Worm (Caenorhabditis elegans) whole organism, L2 larva: ENCODE results near the gene srw-98.

ENCODE experiments used
- C34F6.9 ChIP-seq: fragments of 150-350 bp; optimal IDR thresholded peaks from 2 replicates; lab custom pipeline; 2014; ENCODE audit warnings: missing biosample characterization, missing genetic modification characterization
- F13H6.1 ChIP-seq: sonication (generic microtip); optimal IDR thresholded peaks from 2 replicates; lab custom pipeline; 2016; ENCODE audit warnings: missing genetic modification characterization, missing compliant biosample characterization
- R02D3.7 ChIP-seq: fragments of 150-350 bp; optimal IDR thresholded peaks from 2 replicates; lab custom pipeline; 2014; ENCODE audit warnings: missing biosample characterization, missing genetic modification characterization
- Y55F3AM.14 ChIP-seq: fragments of 200-800 bp; sonication (Bioruptor generic); optimal IDR thresholded peaks from 2 replicates; lab custom pipeline; 2018; ENCODE audit warnings: mild to moderate bottlenecking, missing genetic modification characterization, missing compliant biosample characterization
- ZK546.5 ChIP-seq: sonication (generic microtip); optimal IDR thresholded peaks from 2 replicates; lab custom pipeline; 2017; ENCODE audit warnings: missing biosample characterization, missing genetic modification characterization
- alr-1 ChIP-seq: fragments of 150-350 bp; optimal IDR thresholded peaks from 2 replicates; lab custom pipeline; 2014; ENCODE audit warnings: missing biosample characterization, missing genetic modification characterization
- aly-2 ChIP-seq: fragments of 150-350 bp; optimal IDR thresholded peaks from 2 replicates; lab custom pipeline; 2014; ENCODE audit warnings: missing biosample characterization, missing genetic modification characterization
- ama-1 ChIP-seq: fragments of 150-350 bp; optimal IDR thresholded peaks from 2 replicates; lab custom pipeline; 2018; ENCODE audit warnings: inconsistent platforms
- blmp-1 ChIP-seq: sonication (generic microtip); optimal IDR thresholded peaks from 2 replicates; lab custom pipeline; 2017; ENCODE audit warnings: missing genetic modification characterization, mild to moderate bottlenecking, missing compliant biosample characterization, antibody characterized with exemption, moderate library complexity; ENCODE audit not compliant: insufficient read depth
- ceh-82 ChIP-seq: fragments of 150-350 bp; optimal IDR thresholded peaks from 2 replicates; lab custom pipeline; 2014; ENCODE audit warnings: missing biosample characterization, missing genetic modification characterization
- crh-2 ChIP-seq: sonication (generic microtip); optimal IDR thresholded peaks from 2 replicates; lab custom pipeline; 2017; ENCODE audit warnings: missing biosample characterization, missing genetic modification characterization
- elt-1 ChIP-seq: fragments of 150-350 bp; optimal IDR thresholded peaks from 2 replicates; lab custom pipeline; 2014; ENCODE audit warnings: missing biosample characterization, missing genetic modification characterization
- elt-3 ChIP-seq: sonication (generic microtip); optimal IDR thresholded peaks from 2 replicates; lab custom pipeline; 2017; ENCODE audit warnings: missing biosample characterization, missing genetic modification characterization
- fos-1 ChIP-seq: fragments of 150-350 bp; optimal IDR thresholded peaks from 2 replicates; lab custom pipeline; 2014; ENCODE audit warnings: missing biosample characterization, missing genetic modification characterization
- gmeb-1 ChIP-seq: fragments of 150-350 bp; optimal IDR thresholded peaks from 2 replicates; lab custom pipeline; 2014; ENCODE audit warnings: missing biosample characterization, missing genetic modification characterization
- lin-11 ChIP-seq: fragments of 150-350 bp; sonication (generic microtip); optimal IDR thresholded peaks from 2 replicates; lab custom pipeline; 2014; ENCODE audit warnings: missing biosample characterization, missing genetic modification characterization, inconsistent platforms, mixed read lengths
- lin-13 ChIP-seq: fragments of 150-350 bp; optimal IDR thresholded peaks from 2 replicates; lab custom pipeline; 2014; ENCODE audit warnings: missing biosample characterization, missing genetic modification reagents, missing genetic modification characterization
- lin-39 ChIP-seq: fragments of 150-350 bp; optimal IDR thresholded peaks from 2 replicates; lab custom pipeline; 2014; ENCODE audit warnings: missing biosample characterization, missing genetic modification reagents, missing genetic modification characterization
- lsy-2 ChIP-seq, 2 experiments: fragments of 150-350 bp in 1 of 2; sonication (generic microtip) in 1 of 2; optimal IDR thresholded peaks; 2 replicates each; lab custom pipeline; 2014 to 2017; ENCODE audit warnings: missing biosample characterization in 2 of 2, missing genetic modification characterization in 2 of 2
- mab-5 ChIP-seq: fragments of 150-350 bp; optimal IDR thresholded peaks from 2 replicates; lab custom pipeline; 2014; ENCODE audit warnings: missing biosample characterization, missing genetic modification characterization
- nhr-10 ChIP-seq: sonication (generic microtip); optimal IDR thresholded peaks from 2 replicates; lab custom pipeline; 2017; ENCODE audit warnings: missing biosample characterization, missing genetic modification characterization
- nhr-12 ChIP-seq: fragments of 150-350 bp; optimal IDR thresholded peaks from 2 replicates; lab custom pipeline; 2014; ENCODE audit warnings: missing biosample characterization, missing genetic modification characterization
- nhr-129 ChIP-seq: fragments of 150-350 bp; optimal IDR thresholded peaks from 2 replicates; lab custom pipeline; 2014; ENCODE audit warnings: missing biosample characterization, missing genetic modification characterization
- nhr-21 ChIP-seq: fragments of 150-350 bp; optimal IDR thresholded peaks from 2 replicates; lab custom pipeline; 2014; ENCODE audit warnings: missing biosample characterization, missing genetic modification characterization
- nhr-23 ChIP-seq: fragments of 150-350 bp; optimal IDR thresholded peaks from 2 replicates; lab custom pipeline; 2014; ENCODE audit warnings: missing biosample characterization, missing genetic modification reagents, missing genetic modification characterization
- nhr-25 ChIP-seq: fragments of 150-350 bp; sonication (generic microtip); optimal IDR thresholded peaks from 3 replicates; lab custom pipeline; 2014; ENCODE audit warnings: missing biosample characterization, missing genetic modification characterization
- nhr-6 ChIP-seq: fragments of 150-350 bp; optimal IDR thresholded peaks from 2 replicates; lab custom pipeline; 2014; ENCODE audit warnings: missing biosample characterization, missing genetic modification characterization
- nhr-77 ChIP-seq: fragments of 150-350 bp; optimal IDR thresholded peaks from 2 replicates; lab custom pipeline; 2014; ENCODE audit warnings: missing biosample characterization, missing genetic modification characterization
- peb-1 ChIP-seq: fragments of 150-350 bp; optimal IDR thresholded peaks from 2 replicates; lab custom pipeline; 2014; ENCODE audit warnings: missing biosample characterization, missing genetic modification characterization
- sem-4 ChIP-seq: fragments of 150-350 bp; optimal IDR thresholded peaks from 2 replicates; lab custom pipeline; 2014; ENCODE audit warnings: missing biosample characterization, missing genetic modification reagents, missing genetic modification characterization
- skn-1 ChIP-seq: sonication (generic microtip); optimal IDR thresholded peaks from 2 replicates; lab custom pipeline; 2017; ENCODE audit warnings: missing biosample characterization, missing genetic modification characterization
- sma-3 ChIP-seq: sonication (generic microtip); optimal IDR thresholded peaks from 2 replicates; lab custom pipeline; 2016; ENCODE audit warnings: missing genetic modification reagents, missing genetic modification characterization, missing compliant biosample characterization
- sma-9 ChIP-seq, 2 experiments: fragments of 150-350 bp in 1 of 2; sonication (generic microtip) in 1 of 2; optimal IDR thresholded peaks; 2 replicates each; lab custom pipeline; 2014 to 2016; ENCODE audit warnings: missing genetic modification characterization in 2 of 2, mild to moderate bottlenecking in 1 of 2, missing biosample characterization in 1 of 2, missing compliant biosample characterization in 1 of 2, missing genetic modification reagents in 1 of 2, moderate library complexity in 1 of 2
- unc-39 ChIP-seq: fragments of 150-350 bp; optimal IDR thresholded peaks from 2 replicates; lab custom pipeline; 2014; ENCODE audit warnings: missing biosample characterization, missing genetic modification characterization
- unc-55 ChIP-seq: fragments of 150-350 bp; sonication (generic microtip); optimal IDR thresholded peaks from 3 replicates; lab custom pipeline; 2014; ENCODE audit warnings: missing biosample characterization, missing genetic modification reagents, missing genetic modification characterization
- unc-62 ChIP-seq: fragments of 150-350 bp; optimal IDR thresholded peaks from 2 replicates; lab custom pipeline; 2014; ENCODE audit warnings: missing biosample characterization, missing genetic modification reagents, missing genetic modification characterization
- ztf-4 ChIP-seq: fragments of 150-350 bp; optimal IDR thresholded peaks from 2 replicates; lab custom pipeline; 2014; ENCODE audit warnings: missing biosample characterization, missing genetic modification characterization

srw-98 gene

ce11 chrV:1651045-1651444 lies 27.1 kb downstream of the srw-98 start, which contains the start of gene irld-44:
Gene irld-44, plus strand, starts transcription at chrV:1651345.
- TF ChIP-seq nhr-77 (tag; lab: Kevin White, UChicago) (no peak), C34F6.9 (tag; lab: Kevin White, UChicago) (no peak), fos-1 (tag; lab: Kevin White, UChicago) (no peak), nhr-23 (tag; lab: Kevin White, UChicago) (no peak), blmp-1 (tag; lab: Kevin White, UChicago) (no peak), sma-9 (GFP tag; optimal IDR thresholded peaks at IDR 0.05; lab: Kevin White, UChicago) (no peak), sma-9 (tag; optimal IDR thresholded peaks at IDR 0.05; lab: Kevin White, UChicago) (no peak), nhr-12 (tag; lab: Kevin White, UChicago) (no peak), sem-4 (tag; lab: Kevin White, UChicago) (no peak), unc-62 (GFP tag; lab: Kevin White, UChicago) (no peak), ceh-82 (tag; lab: Kevin White, UChicago) (no peak), nhr-10 (tag; lab: Kevin White, UChicago) (no peak), mab-5 (tag; lab: Kevin White, UChicago) (no peak), unc-55 (GFP tag; lab: Kevin White, UChicago) (no peak)

ce11 chrV:1648000-1648399 lies 30.1 kb downstream of the srw-98 start, which contains the start of gene irld-45:
Gene irld-45, plus strand, starts transcription at chrV:1648300.
- TF ChIP-seq unc-62 (GFP tag; lab: Kevin White, UChicago) (no peak), nhr-25 (tag; lab: Kevin White, UChicago) (no peak), nhr-6 (tag; lab: Kevin White, UChicago) (no peak), Y55F3AM.14 (GFP tag; lab: Kevin White, UChicago) (no peak), nhr-129 (tag; lab: Kevin White, UChicago) (no peak), fos-1 (tag; lab: Kevin White, UChicago) (no peak)

DNA sequence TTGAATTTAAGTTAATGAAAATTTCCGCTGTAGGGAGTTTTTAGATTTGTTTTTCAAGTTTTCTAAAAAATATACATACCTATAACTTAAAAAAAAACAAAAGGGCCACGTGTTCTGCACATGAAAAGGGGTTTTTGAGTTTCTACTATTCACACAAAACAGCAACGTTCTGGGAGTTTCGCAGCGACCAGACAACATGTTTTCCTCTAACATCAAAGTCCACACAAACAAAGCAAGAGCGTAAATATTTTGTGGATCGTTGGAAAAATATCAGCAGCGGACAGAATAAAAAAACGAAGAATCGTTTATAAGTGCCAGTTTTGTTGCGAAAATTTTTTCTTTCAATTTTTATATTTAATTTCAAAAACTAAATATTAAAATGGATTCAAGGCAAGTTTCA lies 34.2 kb downstream of the srw-98 start, which contains the start of gene alh-2:
alh-2 (plus strand) TSS at position 284 of the 400 bp plus-strand sequence.
- no peak for TF ChIP-seq mab-5 (tag; lab: Kevin White, UChicago)
- TF ChIP-seq nhr-23 (tag; lab: Kevin White, UChicago): no peak
- no peak for TF ChIP-seq alr-1 (tag; lab: Kevin White, UChicago)
- no peak for TF ChIP-seq nhr-77 (tag; lab: Kevin White, UChicago)
- no peak for TF ChIP-seq peb-1 (tag; lab: Kevin White, UChicago)
- no peak for TF ChIP-seq elt-3
- TF ChIP-seq lsy-2 (tag; optimal IDR thresholded peaks at IDR 0.05; lab: Kevin White, UChicago): no peak
- TF ChIP-seq nhr-12 (tag; lab: Kevin White, UChicago): no peak
- TF ChIP-seq F13H6.1 (tag; lab: Kevin White, UChicago): no peak
- TF ChIP-seq nhr-21: no peak
- TF ChIP-seq lin-13: no peak
- TF ChIP-seq lin-11 (tag; lab: Kevin White, UChicago): no peak
- TF ChIP-seq skn-1 (tag; lab: Kevin White, UChicago): no peak
- TF ChIP-seq sma-3 (GFP tag; lab: Kevin White, UChicago): no peak
- TF ChIP-seq R02D3.7: no peak
- TF ChIP-seq nhr-6 (tag; lab: Kevin White, UChicago): no peak
- TF ChIP-seq ama-1 (lab: Kevin White, UChicago): no peak
- TF ChIP-seq lin-39 (tag; lab: Kevin White, UChicago): no peak

- no peak for TF ChIP-seq crh-2 (tag; lab: Kevin White, UChicago)
- no peak for TF ChIP-seq aly-2 (tag; lab: Kevin White, UChicago)
- TF ChIP-seq unc-39 (tag; lab: Kevin White, UChicago): no peak
- no peak for TF ChIP-seq nhr-10 (tag; lab: Kevin White, UChicago)
- TF ChIP-seq gmeb-1 (tag; lab: Kevin White, UChicago): no peak
- TF ChIP-seq lin-13: no peak
- TF ChIP-seq nhr-21: no peak
- TF ChIP-seq nhr-23 (tag; lab: Kevin White, UChicago): no peak
- no peak for TF ChIP-seq alr-1 (tag; lab: Kevin White, UChicago)
- no peak for TF ChIP-seq sma-3 (GFP tag; lab: Kevin White, UChicago)
- no peak for TF ChIP-seq elt-1 (tag; lab: Kevin White, UChicago)
- no peak for TF ChIP-seq ztf-4 (tag; lab: Kevin White, UChicago)
- TF ChIP-seq nhr-77 (tag; lab: Kevin White, UChicago): no peak
- no peak for TF ChIP-seq ZK546.5 (tag; lab: Kevin White, UChicago)
Observed at ce11 chrV:1642768-1643167, 35.4 kb downstream of the srw-98 start.
